Worm (Caenorhabditis elegans) whole organism, L2 larva: ENCODE results near the gene btb-7.

Source experiments
- alr-1 ChIP-seq: fragments of 150-350 bp; optimal IDR thresholded peaks from 2 replicates; lab custom pipeline; 2014; ENCODE audit warnings: missing biosample characterization, missing genetic modification characterization
- ama-1 ChIP-seq: fragments of 150-350 bp; optimal IDR thresholded peaks from 2 replicates; lab custom pipeline; 2018; ENCODE audit warnings: inconsistent platforms
- ceh-16 ChIP-seq: fragments of 150-350 bp; optimal IDR thresholded peaks from 2 replicates; lab custom pipeline; 2014; ENCODE audit warnings: missing biosample characterization, missing genetic modification characterization
- fos-1 ChIP-seq: fragments of 150-350 bp; optimal IDR thresholded peaks from 2 replicates; lab custom pipeline; 2014; ENCODE audit warnings: missing biosample characterization, missing genetic modification characterization
- lin-13 ChIP-seq: fragments of 150-350 bp; optimal IDR thresholded peaks from 2 replicates; lab custom pipeline; 2014; ENCODE audit warnings: missing biosample characterization, missing genetic modification reagents, missing genetic modification characterization
- mab-5 ChIP-seq: fragments of 150-350 bp; optimal IDR thresholded peaks from 2 replicates; lab custom pipeline; 2014; ENCODE audit warnings: missing biosample characterization, missing genetic modification characterization
- nhr-237 ChIP-seq: fragments of 150-350 bp; optimal IDR thresholded peaks from 2 replicates; lab custom pipeline; 2014; ENCODE audit warnings: missing biosample characterization, missing genetic modification characterization
- nhr-25 ChIP-seq: fragments of 150-350 bp; sonication (generic microtip); optimal IDR thresholded peaks from 3 replicates; lab custom pipeline; 2014; ENCODE audit warnings: missing biosample characterization, missing genetic modification characterization
- unc-39 ChIP-seq: fragments of 150-350 bp; optimal IDR thresholded peaks from 2 replicates; lab custom pipeline; 2014; ENCODE audit warnings: missing biosample characterization, missing genetic modification characterization
- unc-62 ChIP-seq: fragments of 150-350 bp; optimal IDR thresholded peaks from 2 replicates; lab custom pipeline; 2014; ENCODE audit warnings: missing biosample characterization, missing genetic modification reagents, missing genetic modification characterization
- ztf-1 ChIP-seq: fragments of 200-800 bp; sonication (Bioruptor generic); conservative IDR thresholded peaks from 2 replicates; pipeline ENCODE4 v1.3.6; 2022; ENCODE audit warnings: missing genetic modification characterization, missing compliant biosample characterization

- TF ChIP-seq mab-5 (tag; lab: Kevin White, UChicago) (no peak), nhr-237 (tag; lab: Kevin White, UChicago) (no peak), ceh-16 (tag; lab: Kevin White, UChicago) (no peak), unc-62 (no peak), nhr-25 (tag; lab: Kevin White, UChicago) (no peak), fos-1 (no peak), alr-1 (tag; lab: Kevin White, UChicago) (no peak), ama-1 (lab: Kevin White, UChicago) (no peak), ztf-1 (no peak), unc-39 (tag; lab: Kevin White, UChicago) (no peak), lin-13 (no peak)
Observed at ce11 chrII:1695861-1696260, 17.2 kb upstream of the btb-7 start, which contains the start of gene F58E1.13.
